Fruit fly (Drosophila melanogaster): ENCODE results near the gene Set.

Gene Set

DNA sequence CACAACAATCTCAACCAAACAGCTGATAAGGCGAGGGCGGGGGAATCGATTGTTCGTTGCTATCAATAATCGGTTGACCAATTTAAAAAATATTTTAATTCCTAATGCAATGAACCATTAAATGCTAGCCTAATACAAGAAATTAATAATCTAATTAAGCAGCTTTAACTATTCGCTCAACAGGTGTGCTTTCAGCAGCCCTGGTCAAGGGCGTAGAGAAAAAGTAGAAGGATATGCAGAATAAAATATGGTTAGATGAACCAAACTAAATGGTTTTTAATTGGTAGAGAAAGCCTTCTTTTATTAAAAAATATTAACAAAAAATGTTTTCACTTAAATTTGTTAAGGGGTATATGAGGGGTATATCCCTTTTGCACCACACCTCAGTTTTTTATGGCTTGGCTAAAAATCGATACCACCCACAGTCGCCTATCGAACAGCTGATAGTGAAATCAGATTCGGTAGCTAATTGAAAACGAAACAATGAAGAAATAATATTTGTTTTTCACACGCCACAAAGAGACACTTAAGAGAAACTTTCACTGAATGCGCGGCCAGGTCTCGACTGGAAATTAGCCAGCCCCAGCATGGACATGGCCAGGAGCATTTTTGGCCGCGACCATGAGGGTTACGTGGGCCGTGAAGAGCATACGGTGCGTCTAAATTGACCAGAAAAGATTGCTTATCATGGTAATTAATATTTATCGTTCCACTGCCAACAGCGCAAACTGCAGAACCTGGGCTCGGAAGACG lies 44.4 kb upstream of the Set start, which contains the start of the genes SIDL and CG12241 (continued):
- TF ChIP-seq mirr (GFP tag; optimal IDR thresholded peaks at IDR 0.05) (peak; percentile 9), seq (GFP tag; IDR thresholded peaks at IDR 0.05) (no peak), CG6765 (GFP tag; optimal IDR thresholded peaks at IDR 0.05) (peak; percentile 68), Asciz (GFP tag; optimal IDR thresholded peaks at IDR 0.05) (no peak), CG6175 (GFP tag; IDR thresholded peaks at IDR 0.05) (peak; percentile 85), NfI (GFP tag; optimal IDR thresholded peaks at IDR 0.05) (peak; percentile 38), wek (GFP tag; optimal IDR thresholded peaks at IDR 0.05) (no peak), CG7987 (GFP tag; optimal IDR thresholded peaks at IDR 0.05) (no peak), Kr (GFP tag; optimal IDR thresholded peaks at IDR 0.05) (no peak), CG12744 (GFP tag; optimal IDR thresholded peaks at IDR 0.05) (peak; percentile 11), CoRest (tag; optimal IDR thresholded peaks at IDR 0.05) (peak; percentile 67), danr (GFP tag; IDR thresholded peaks at IDR 0.05) (peak; percentile 87), CG18011 (GFP tag; optimal IDR thresholded peaks at IDR 0.05) (peak; percentile 50), trem (tag; optimal IDR thresholded peaks at IDR 0.05) (peak; percentile 73), pho (GFP tag; optimal IDR thresholded peaks at IDR 0.05) (peak; percentile 79), Hr78 (GFP tag; optimal IDR thresholded peaks at IDR 0.05) (no peak), ara (GFP tag; IDR thresholded peaks at IDR 0.05) (peak; percentile 90), CG11560 (tag; IDR thresholded peaks at IDR 0.05) (peak; percentile 85), br (optimal IDR thresholded peaks at IDR 0.05) (no peak), CG4360 (GFP tag; IDR thresholded peaks at IDR 0.05) (peak; percentile 70), CG11093 (GFP tag; IDR thresholded peaks at IDR 0.05) (peak; percentile 91), usp (GFP tag; optimal IDR thresholded peaks at IDR 0.05) (no peak), CG2678 (tag; optimal IDR thresholded peaks at IDR 0.05) (peak; percentile 92), bsh (GFP tag; optimal IDR thresholded peaks at IDR 0.05) (peak in 1 of 2 experiments; percentile 44), sr (GFP tag; IDR thresholded peaks at IDR 0.05) (peak; percentile 35; the same call in 1 of the 3 replicates), zf30C (GFP tag; optimal IDR thresholded peaks at IDR 0.05) (no peak), cg (GFP tag; optimal IDR thresholded peaks at IDR 0.05) (no peak), CG10654 (GFP tag; optimal IDR thresholded peaks at IDR 0.05) (peak; percentile 71), CG14965 (GFP tag; optimal IDR thresholded peaks at IDR 0.05; ENCODE audit: borderline replicate concordance) (no peak), al (GFP tag; IDR thresholded peaks at IDR 0.05) (peak; percentile 94), CG2199 (GFP tag; IDR thresholded peaks at IDR 0.05) (peak; percentile 81), mld (GFP tag; IDR thresholded peaks at IDR 0.05; ENCODE audit: partially characterized antibody) (no peak), Hr39 (optimal IDR thresholded peaks at IDR 0.05) (no peak), stwl (tag; optimal IDR thresholded peaks at IDR 0.05) (peak; percentile 16), so (GFP tag; IDR thresholded peaks at IDR 0.05) (no peak), cato (GFP tag; optimal IDR thresholded peaks at IDR 0.05; ENCODE audit: borderline replicate concordance) (peak; percentile 17), Nf-YB (GFP tag; optimal IDR thresholded peaks at IDR 0.05) (no peak), MBD-R2 (GFP tag; IDR thresholded peaks at IDR 0.05) (peak; percentile 92), CG8944 (GFP tag; optimal IDR thresholded peaks at IDR 0.05) (peak; percentile 60), Doc3 (GFP tag; IDR thresholded peaks at IDR 0.05; ENCODE audit: partially characterized antibody) (no peak), Six4 (GFP tag; optimal IDR thresholded peaks at IDR 0.05) (peak; percentile 65), Adf1 (GFP tag; IDR thresholded peaks at IDR 0.05) (peak; percentile 23; the same call in 1 of the 2 replicates), CG2712 (tag; optimal IDR thresholded peaks at IDR 0.05) (peak; percentile 86), CG14667 (GFP tag; IDR thresholded peaks at IDR 0.05) (peak; percentile 94), CG6813 (GFP tag; optimal IDR thresholded peaks at IDR 0.05) (no peak), CG17912 (GFP tag; optimal IDR thresholded peaks at IDR 0.05) (no peak), bbx (GFP tag; IDR thresholded peaks at IDR 0.05; ENCODE audit: partially characterized antibody) (no peak), CG30403 (GFP tag; optimal IDR thresholded peaks at IDR 0.05) (peak; percentile 85), luna (GFP tag; optimal IDR thresholded peaks at IDR 0.05) (peak; percentile 75), oc (tag; optimal IDR thresholded peaks at IDR 0.05) (no peak)

All from whole organism, embryonic.